Fruit fly (Drosophila melanogaster) whole organism, embryonic: ENCODE data around the gene CG13407.
A peak's percentile ranks its signal among the peaks of the same experiment; 100 is the strongest.

Experiments
- Abd-B ChIP-seq: fragments of 200-800 bp; sonication (Bioruptor generic); optimal IDR thresholded peaks from 2 replicates; lab custom pipeline; 2018; ENCODE audit warnings: missing biosample characterization, mild to moderate bottlenecking, missing genetic modification characterization, moderate library complexity
- CG1024 ChIP-seq: fragments of 200-800 bp; sonication (Bioruptor generic); IDR thresholded peaks from 2 replicates; pipeline ENCODE4 v1.3.6; 2022; ENCODE audit warnings: missing biosample characterization, missing genetic modification characterization
- CG10321 ChIP-seq: fragments of 200-800 bp; sonication (Bioruptor generic); IDR thresholded peaks from 2 replicates; pipeline ENCODE4 v1.3.6; 2022; ENCODE audit warnings: missing biosample characterization, missing genetic modification characterization
- CG10979 ChIP-seq: fragments of 200-800 bp; sonication (Bioruptor generic); optimal IDR thresholded peaks from 2 replicates; lab custom pipeline; 2018; ENCODE audit warnings: missing biosample characterization, mild to moderate bottlenecking, missing genetic modification characterization, moderate library complexity
- CG12659 ChIP-seq: fragments of 200-800 bp; sonication (Bioruptor generic); optimal IDR thresholded peaks from 3 replicates; lab custom pipeline; 2017; ENCODE audit warnings: mild to moderate bottlenecking, missing biosample characterization, missing genetic modification reagents, missing genetic modification characterization
- CG12769 ChIP-seq: fragments of 200-800 bp; sonication (Bioruptor generic); optimal IDR thresholded peaks from 2 replicates; lab custom pipeline; 2019; ENCODE audit warnings: missing biosample characterization, mild to moderate bottlenecking, missing genetic modification characterization, moderate library complexity
- CG13123 ChIP-seq: fragments of 200-800 bp; sonication (Bioruptor generic); optimal IDR thresholded peaks from 2 replicates; lab custom pipeline; 2016; ENCODE audit warnings: missing biosample characterization, missing genetic modification characterization
- CG13894 ChIP-seq: fragments of 200-800 bp; sonication (Bioruptor generic); optimal IDR thresholded peaks from 3 replicates; lab custom pipeline; 2018; ENCODE audit warnings: missing biosample characterization, mild to moderate bottlenecking, missing genetic modification characterization, moderate library complexity
- CG14667 ChIP-seq: fragments of 200-800 bp; sonication (Bioruptor generic); IDR thresholded peaks from 2 replicates; pipeline ENCODE4 v1.3.6; 2022; ENCODE audit warnings: missing biosample characterization, missing genetic modification characterization
- CG14860 ChIP-seq: fragments of 200-800 bp; sonication (Bioruptor generic); IDR thresholded peaks from 3 replicates; pipeline ENCODE4 v1.3.6; 2022; ENCODE audit warnings: missing biosample characterization, missing genetic modification characterization; ENCODE audit not compliant: partially characterized antibody
- CG15479 ChIP-seq: fragments of 200-800 bp; sonication (Bioruptor generic); optimal IDR thresholded peaks from 3 replicates; lab custom pipeline; 2019; ENCODE audit warnings: missing biosample characterization, mild to moderate bottlenecking, missing genetic modification characterization, moderate library complexity
- CG15514 ChIP-seq: fragments of 200-800 bp; sonication (Bioruptor generic); optimal IDR thresholded peaks from 3 replicates; lab custom pipeline; 2017; ENCODE audit warnings: missing biosample characterization, missing genetic modification characterization, mild to moderate bottlenecking, moderate library complexity, missing genetic modification reagents
- CG1792 ChIP-seq: fragments of 200-800 bp; sonication (Bioruptor generic); optimal IDR thresholded peaks from 2 replicates; lab custom pipeline; 2016; ENCODE audit warnings: missing biosample characterization, missing genetic modification characterization
- CG1832 ChIP-seq: fragments of 200-800 bp; sonication (Bioruptor generic); optimal IDR thresholded peaks from 2 replicates; lab custom pipeline; 2017; ENCODE audit warnings: missing biosample characterization, mild to moderate bottlenecking, missing genetic modification characterization, inconsistent platforms
- CG34376 ChIP-seq: fragments of 200-800 bp; sonication (Bioruptor generic); optimal IDR thresholded peaks from 2 replicates; lab custom pipeline; 2018; ENCODE audit warnings: missing biosample characterization, mild to moderate bottlenecking, missing genetic modification characterization
- CG4404 ChIP-seq: fragments of 200-800 bp; sonication (Bioruptor generic); IDR thresholded peaks from 2 replicates; pipeline ENCODE4 v1.3.6; 2022; ENCODE audit warnings: missing biosample characterization, missing genetic modification characterization
- CG5180 ChIP-seq: fragments of 200-800 bp; sonication (Bioruptor generic); optimal IDR thresholded peaks from 3 replicates; lab custom pipeline; 2017; ENCODE audit warnings: missing biosample characterization, missing genetic modification characterization, mild to moderate bottlenecking, moderate library complexity, missing genetic modification reagents
- CG6791 ChIP-seq: fragments of 200-800 bp; sonication (Bioruptor generic); IDR thresholded peaks from 3 replicates; pipeline ENCODE4 v1.3.6; 2022; ENCODE audit warnings: missing biosample characterization, missing genetic modification characterization; ENCODE audit not compliant: partially characterized antibody
- CG6813 ChIP-seq: fragments of 200-800 bp; sonication (Bioruptor generic); optimal IDR thresholded peaks from 2 replicates; lab custom pipeline; 2017; ENCODE audit warnings: missing biosample characterization, missing genetic modification characterization, mild to moderate bottlenecking, moderate library complexity, missing genetic modification reagents
- CG7556 ChIP-seq: fragments of 200-800 bp; sonication (Bioruptor generic); optimal IDR thresholded peaks from 2 replicates; lab custom pipeline; 2017; ENCODE audit warnings: missing biosample characterization, mild to moderate bottlenecking, missing genetic modification characterization
- CG8944 ChIP-seq: fragments of 200-800 bp; sonication (Bioruptor generic); optimal IDR thresholded peaks from 3 replicates; lab custom pipeline; 2016; ENCODE audit warnings: missing biosample characterization, missing genetic modification characterization
- CG9215 ChIP-seq: fragments of 200-800 bp; sonication (Bioruptor generic); IDR thresholded peaks from 2 replicates; pipeline ENCODE4 v1.3.6; 2022; ENCODE audit warnings: missing biosample characterization, missing genetic modification characterization
- Dll ChIP-seq: fragments of 200-800 bp; sonication (Bioruptor generic); IDR thresholded peaks from 4 replicates; pipeline ENCODE4 v1.3.6; 2022; ENCODE audit warnings: missing biosample characterization, missing genetic modification characterization; ENCODE audit not compliant: partially characterized antibody
- E2f2 ChIP-seq: fragments of 200-800 bp; sonication (Bioruptor generic); IDR thresholded peaks from 2 replicates; pipeline ENCODE4 v1.3.6; 2022; ENCODE audit warnings: missing biosample characterization, missing genetic modification characterization
- H15 ChIP-seq: fragments of 200-800 bp; sonication (Bioruptor generic); IDR thresholded peaks from 3 replicates; pipeline ENCODE4 v1.3.6; 2022; ENCODE audit warnings: missing biosample characterization, missing genetic modification characterization
- HLH3B ChIP-seq: fragments of 200-800 bp; sonication (Bioruptor generic); IDR thresholded peaks from 2 replicates; pipeline ENCODE4 v1.3.6; 2022; ENCODE audit warnings: missing biosample characterization, missing genetic modification characterization
- Hmx ChIP-seq: fragments of 200-800 bp; sonication (Bioruptor generic); optimal IDR thresholded peaks from 2 replicates; lab custom pipeline; 2016; ENCODE audit warnings: missing biosample characterization, missing genetic modification characterization
- Sox100B ChIP-seq: fragments of 200-800 bp; sonication (Bioruptor generic); optimal IDR thresholded peaks from 3 replicates; lab custom pipeline; 2018; ENCODE audit warnings: missing biosample characterization, mild to moderate bottlenecking, missing genetic modification characterization
- Sox102F ChIP-seq: fragments of 200-800 bp; sonication (Bioruptor generic); optimal IDR thresholded peaks from 2 replicates; lab custom pipeline; 2018; ENCODE audit warnings: missing biosample characterization, mild to moderate bottlenecking, missing genetic modification characterization, moderate library complexity
- Ssrp ChIP-seq: fragments of 200-800 bp; sonication (Bioruptor generic); optimal IDR thresholded peaks from 2 replicates; lab custom pipeline; 2018; ENCODE audit warnings: missing biosample characterization, mild to moderate bottlenecking, missing genetic modification characterization, moderate library complexity
- bigmax ChIP-seq: fragments of 200-800 bp; sonication (Bioruptor generic); optimal IDR thresholded peaks from 2 replicates; lab custom pipeline; 2018; ENCODE audit warnings: missing biosample characterization, mild to moderate bottlenecking, missing genetic modification characterization
- caup ChIP-seq: fragments of 200-800 bp; sonication (Bioruptor generic); optimal IDR thresholded peaks from 3 replicates; lab custom pipeline; 2017; ENCODE audit warnings: missing biosample characterization, mild to moderate bottlenecking, missing genetic modification characterization, moderate library complexity; ENCODE audit not compliant: severe bottlenecking
- cg ChIP-seq: fragments of 200-800 bp; sonication (Bioruptor generic); optimal IDR thresholded peaks from 3 replicates; lab custom pipeline; 2019; ENCODE audit warnings: missing biosample characterization, mild to moderate bottlenecking, missing genetic modification characterization, moderate library complexity
- crol ChIP-seq: fragments of 200-800 bp; sonication (Bioruptor generic); IDR thresholded peaks from 2 replicates; pipeline ENCODE4 v1.3.6; 2022; ENCODE audit warnings: missing biosample characterization, missing genetic modification characterization
- eve ChIP-seq, 2 experiments: fragments of >200 bp; optimal IDR thresholded peaks; 2 replicates each; lab custom pipeline; 2017; ENCODE audit warnings: missing biosample characterization in 2 of 2, missing genetic modification characterization in 2 of 2
- eyg ChIP-seq: fragments of 200-800 bp; sonication (Bioruptor generic); optimal IDR thresholded peaks from 3 replicates; lab custom pipeline; 2016; ENCODE audit warnings: missing biosample characterization, missing genetic modification characterization
- gce ChIP-seq: fragments of 200-800 bp; sonication (Bioruptor generic); IDR thresholded peaks from 3 replicates; pipeline ENCODE4 v1.3.6; 2022; ENCODE audit warnings: missing biosample characterization, missing genetic modification characterization
- hbn ChIP-seq: fragments of 200-800 bp; sonication (Bioruptor generic); IDR thresholded peaks from 2 replicates; pipeline ENCODE4 v1.3.6; 2022; ENCODE audit warnings: missing biosample characterization, missing genetic modification characterization; ENCODE audit not compliant: partially characterized antibody
- ind ChIP-seq: fragments of 200-800 bp; sonication (Bioruptor generic); optimal IDR thresholded peaks from 3 replicates; lab custom pipeline; 2016; ENCODE audit warnings: missing biosample characterization, missing genetic modification characterization
- kni ChIP-seq: fragments of 200-800 bp; sonication (Bioruptor generic); optimal IDR thresholded peaks from 3 replicates; lab custom pipeline; 2017; ENCODE audit warnings: mild to moderate bottlenecking, missing biosample characterization, missing genetic modification reagents, missing genetic modification characterization
- lilli ChIP-seq: fragments of 200-800 bp; sonication (Bioruptor generic); optimal IDR thresholded peaks from 3 replicates; lab custom pipeline; 2016; ENCODE audit warnings: missing biosample characterization, missing genetic modification characterization
- nau ChIP-seq: fragments of 200-800 bp; sonication (Bioruptor generic); optimal IDR thresholded peaks from 3 replicates; lab custom pipeline; 2017; ENCODE audit warnings: missing biosample characterization, mild to moderate bottlenecking, missing genetic modification characterization, missing genetic modification reagents
- org-1 ChIP-seq: fragments of 200-800 bp; sonication (Bioruptor generic); optimal IDR thresholded peaks from 2 replicates; lab custom pipeline; 2017; ENCODE audit warnings: missing biosample characterization, missing genetic modification characterization
- prd ChIP-seq, 3 experiments: fragments of >200 bp in 2 of 3; fragments of 200-800 bp in 1 of 3; sonication (Bioruptor generic) in 1 of 3; optimal IDR thresholded peaks in 2 of 3; IDR thresholded peaks in 1 of 3; 2 replicates in 2 of 3; 3 replicates in 1 of 3; pipeline versions ENCODE4 v1.3.6 to Lab custom; 2017 to 2022; ENCODE audit warnings: missing biosample characterization in 1 of 3, missing genetic modification characterization in 1 of 3
- rib ChIP-seq: fragments of 200-800 bp; sonication (Bioruptor generic); IDR thresholded peaks from 2 replicates; pipeline ENCODE4 v1.3.6; 2022; ENCODE audit warnings: missing biosample characterization, missing genetic modification characterization
- sisA ChIP-seq: fragments of 200-800 bp; sonication (Bioruptor generic); IDR thresholded peaks from 2 replicates; pipeline ENCODE4 v1.3.6; 2022; ENCODE audit warnings: missing biosample characterization, missing genetic modification characterization
- sr ChIP-seq: fragments of 200-800 bp; sonication (Bioruptor generic); IDR thresholded peaks from 3 replicates; pipeline ENCODE4 v1.3.6; 2022; ENCODE audit warnings: missing biosample characterization, missing genetic modification characterization
- tup ChIP-seq: fragments of 200-800 bp; sonication (Bioruptor generic); optimal IDR thresholded peaks from 2 replicates; lab custom pipeline; 2016; ENCODE audit warnings: missing biosample characterization, mild to moderate bottlenecking, missing genetic modification characterization, moderate library complexity
- unc-4 ChIP-seq: fragments of 200-800 bp; sonication (Bioruptor generic); IDR thresholded peaks from 2 replicates; pipeline ENCODE4 v1.3.6; 2022; ENCODE audit warnings: missing biosample characterization, missing genetic modification characterization; ENCODE audit not compliant: partially characterized antibody
- vvl ChIP-seq: fragments of 200-800 bp; sonication (Bioruptor generic); IDR thresholded peaks from 2 replicates; pipeline ENCODE4 v1.3.6; 2022; ENCODE audit warnings: missing biosample characterization, missing genetic modification characterization

Gene CG13407

DNA sequence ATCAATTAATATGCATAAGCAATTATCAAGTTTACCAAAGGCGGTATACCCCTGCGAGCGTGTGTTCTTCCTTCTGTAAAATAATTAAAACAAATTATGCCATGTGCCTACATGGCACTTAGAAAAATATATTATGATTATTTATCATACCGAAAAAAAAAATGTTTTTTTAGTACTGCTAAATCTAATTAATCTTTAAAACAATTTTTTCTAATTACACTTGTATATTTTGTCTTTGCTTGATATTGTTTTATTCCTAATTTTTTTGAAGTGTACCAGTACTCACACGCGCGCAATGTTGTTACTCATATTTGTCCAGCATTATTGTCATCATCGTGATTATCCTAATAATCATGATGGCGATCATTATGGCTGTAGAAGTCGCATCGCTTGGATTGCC is 20.1 kb downstream of the CG13407 start (continued):
- no peak for TF ChIP-seq prd (optimal IDR thresholded peaks at IDR 0.05; lab: Kevin White, UChicago)
- no peak for TF ChIP-seq prd (GFP tag; IDR thresholded peaks at IDR 0.05; lab: Robert Waterston, UW)
- no peak for TF ChIP-seq sr
- peak; percentile 40 for TF ChIP-seq ind
- TF ChIP-seq Dll: no peak
- TF ChIP-seq vvl (GFP tag; lab: Robert Waterston, UW): no peak
- peak; percentile 40 for TF ChIP-seq caup (GFP tag; lab: Kevin White, UChicago)
- TF ChIP-seq CG1792: no peak
- TF ChIP-seq CG15514 (GFP tag; lab: Kevin White, UChicago): no peak
- no peak for TF ChIP-seq CG12659 (GFP tag; lab: Kevin White, UChicago)
- no peak for TF ChIP-seq HLH3B (GFP tag; lab: Robert Waterston, UW)
- no peak; the same call in 1 of the 2 replicates for TF ChIP-seq sisA (GFP tag; lab: Robert Waterston, UW)
- no peak for TF ChIP-seq CG14860 (GFP tag; lab: Robert Waterston, UW)
- TF ChIP-seq eve (GFP tag; optimal IDR thresholded peaks at IDR 0.05; lab: Kevin White, UChicago): no peak
- TF ChIP-seq Sox100B (GFP tag; lab: Kevin White, UChicago): peak; percentile 22
- no peak for TF ChIP-seq CG1024
- TF ChIP-seq cg (GFP tag; lab: Kevin White, UChicago): no peak
- no peak for TF ChIP-seq crol
- no peak for TF ChIP-seq H15 (GFP tag; lab: Robert Waterston, UW)
- no peak for TF ChIP-seq CG8944 (GFP tag; lab: Kevin White, UChicago)
- TF ChIP-seq CG7556: peak; percentile 13
- no peak for TF ChIP-seq CG34376 (GFP tag; lab: Kevin White, UChicago)
- TF ChIP-seq CG14667 (GFP tag; lab: Robert Waterston, UW): no peak
- TF ChIP-seq CG15479 (GFP tag; lab: Kevin White, UChicago): no peak
- no peak for TF ChIP-seq lilli (GFP tag; lab: Kevin White, UChicago)
- TF ChIP-seq bigmax: no peak
- TF ChIP-seq E2f2 (GFP tag; lab: Robert Waterston, UW): no peak; the same call in 1 of the 2 replicates
- no peak for TF ChIP-seq CG13894 (tag; lab: Kevin White, UChicago)
- TF ChIP-seq rib (GFP tag; lab: Robert Waterston, UW): no peak
- TF ChIP-seq Sox102F (GFP tag; lab: Kevin White, UChicago): peak; percentile 33
- TF ChIP-seq org-1 (GFP tag; lab: Kevin White, UChicago): no peak
- TF ChIP-seq Hmx (GFP tag; lab: Kevin White, UChicago): no peak
- no peak for TF ChIP-seq CG12769 (tag; lab: Kevin White, UChicago)
- TF ChIP-seq nau (GFP tag; lab: Kevin White, UChicago): no peak
- no peak for TF ChIP-seq CG6813 (GFP tag; lab: Kevin White, UChicago)
- TF ChIP-seq CG4404 (GFP tag; lab: Robert Waterston, UW): no peak
- TF ChIP-seq CG10321 (GFP tag; lab: Robert Waterston, UW): no peak
- no peak for TF ChIP-seq eyg (GFP tag; lab: Kevin White, UChicago)
- TF ChIP-seq Ssrp: no peak
- TF ChIP-seq CG13123 (GFP tag; lab: Kevin White, UChicago): no peak
- no peak for TF ChIP-seq CG5180
- no peak for TF ChIP-seq kni (GFP tag; lab: Kevin White, UChicago)
- no peak for TF ChIP-seq hbn (GFP tag; lab: Robert Waterston, UW)
- TF ChIP-seq gce (GFP tag; lab: Robert Waterston, UW): no peak
- no peak for TF ChIP-seq CG10979 (tag; lab: Kevin White, UChicago)
- TF ChIP-seq unc-4 (GFP tag; lab: Robert Waterston, UW): no peak
- TF ChIP-seq CG9215 (GFP tag; lab: Robert Waterston, UW): no peak
- TF ChIP-seq tup (GFP tag; lab: Kevin White, UChicago): no peak
- TF ChIP-seq CG1832: no peak
- TF ChIP-seq CG6791 (GFP tag; lab: Robert Waterston, UW): no peak
- TF ChIP-seq Abd-B (GFP tag; lab: Kevin White, UChicago): no peak
